Worm (Caenorhabditis elegans) whole organism, L1 larva: Measurements from ENCODE around the gene irld-6.

Experiments used
- egl-27 ChIP-seq, 2 experiments: fragments of 150-350 bp in 1 of 2; sonication (generic microtip); optimal IDR thresholded peaks; 3 replicates each; lab custom pipeline; 2017 to 2018; ENCODE audit warnings: missing biosample characterization in 2 of 2, missing genetic modification characterization in 2 of 2, missing genetic modification reagents in 2 of 2
- fkh-8 ChIP-seq: sonication (generic microtip); optimal IDR thresholded peaks from 2 replicates; lab custom pipeline; 2016; ENCODE audit warnings: mild to moderate bottlenecking, missing genetic modification characterization, missing compliant biosample characterization
- mdl-1 ChIP-seq, 2 experiments: fragments of 150-350 bp; optimal IDR thresholded peaks; 2 replicates each; lab custom pipeline; 2014 to 2017; ENCODE audit warnings: missing biosample characterization in 2 of 2, missing genetic modification characterization in 2 of 2, inconsistent platforms in 1 of 2
- nhr-90 ChIP-seq: sonication (generic microtip); optimal IDR thresholded peaks from 2 replicates; lab custom pipeline; 2016; ENCODE audit warnings: mild to moderate bottlenecking, missing genetic modification characterization, missing compliant biosample characterization; ENCODE audit not compliant: poor library complexity
- snpc-4 ChIP-seq: fragments of 150-350 bp; optimal IDR thresholded peaks from 2 replicates; lab custom pipeline; 2014; ENCODE audit warnings: missing biosample characterization, missing genetic modification characterization

ce11 chrV:10750630-10751029, 6.0 kb downstream of the irld-6 start, which contains the start of gene F28H7.3:
- no peak for TF ChIP-seq nhr-90 (tag; lab: Kevin White, UChicago)
- no peak for TF ChIP-seq snpc-4 (tag; lab: Kevin White, UChicago)
- no peak for TF ChIP-seq fkh-8 (tag; lab: Kevin White, UChicago)
- TF ChIP-seq mdl-1 (tag; optimal IDR thresholded peaks at IDR 0.05; lab: Kevin White, UChicago) = no peak
- TF ChIP-seq egl-27 (tag; optimal IDR thresholded peaks at IDR 0.05; lab: Kevin White, UChicago) = no peak
